Fruit fly (Drosophila melanogaster): ENCODE data around the gene CG14151.

The CG14151 gene

DNA sequence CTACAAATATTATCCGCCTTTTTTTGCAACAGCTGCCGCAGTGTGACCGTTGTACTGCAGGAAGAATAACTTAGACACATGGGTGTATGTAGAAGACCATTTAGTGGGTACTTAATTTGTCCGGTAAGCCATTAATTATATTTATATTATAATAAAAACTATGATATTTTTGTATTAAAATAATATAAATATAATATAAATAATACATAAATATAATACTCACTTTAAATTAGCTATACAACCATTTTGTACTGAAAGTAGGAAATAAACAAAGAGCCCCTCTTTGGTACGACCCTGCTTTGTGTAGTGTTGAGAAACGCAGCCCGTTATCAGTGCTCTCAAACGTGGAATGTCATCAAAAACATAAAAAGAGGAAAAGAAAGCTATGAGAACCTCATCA, 9.5 kb upstream of the CG14151 start, which contains the start of gene Cnep1r2 (continued):
- TF ChIP-seq Stat92E (GFP tag; optimal IDR thresholded peaks at IDR 0.05) = peak in 1 of 3 experiments; percentile 83
- TF ChIP-seq Awh (GFP tag; IDR thresholded peaks at IDR 0.05) = peak; percentile 93
- TF ChIP-seq CG34224 (GFP tag; IDR thresholded peaks at IDR 0.05; ENCODE audit: partially characterized antibody) = no peak
- peak; percentile 93 for TF ChIP-seq Spps (tag; optimal IDR thresholded peaks at IDR 0.05)
- peak; percentile 98 for TF ChIP-seq Abd-B (GFP tag; optimal IDR thresholded peaks at IDR 0.05)
- TF ChIP-seq CG10209 (GFP tag; optimal IDR thresholded peaks at IDR 0.05) = peak; percentile 97
- TF ChIP-seq NfI (GFP tag; optimal IDR thresholded peaks at IDR 0.05) = peak; percentile 97
- TF ChIP-seq ERR (GFP tag; optimal IDR thresholded peaks at IDR 0.05) = no peak
- TF ChIP-seq NC2β (GFP tag; optimal IDR thresholded peaks at IDR 0.05) = peak; percentile 35
- TF ChIP-seq tx (GFP tag; optimal IDR thresholded peaks at IDR 0.05) = peak; percentile 70
- TF ChIP-seq ap (GFP tag; IDR thresholded peaks at IDR 0.05) = peak; percentile 87
- peak; percentile 60 for TF ChIP-seq ab (GFP tag; optimal IDR thresholded peaks at IDR 0.05)
- peak; percentile 34 for TF ChIP-seq Camta (GFP tag; optimal IDR thresholded peaks at IDR 0.05)
- TF ChIP-seq Dip2 (GFP tag; IDR thresholded peaks at IDR 0.05) = no peak
- peak; percentile 72 for TF ChIP-seq CG15011 (GFP tag; optimal IDR thresholded peaks at IDR 0.05)
- no peak for TF ChIP-seq emc (GFP tag; optimal IDR thresholded peaks at IDR 0.05)
- peak; percentile 96 for TF ChIP-seq Mrtf (GFP tag; IDR thresholded peaks at IDR 0.05)
- peak; percentile 97 for TF ChIP-seq Fer2 (tag; optimal IDR thresholded peaks at IDR 0.05)
- TF ChIP-seq Gug (GFP tag; IDR thresholded peaks at IDR 0.05) = peak; percentile 96
- TF ChIP-seq sima (GFP tag; optimal IDR thresholded peaks at IDR 0.05) = no peak
- TF ChIP-seq grau (tag; optimal IDR thresholded peaks at IDR 0.05) = peak; percentile 97
- TF ChIP-seq CG3065 (GFP tag; optimal IDR thresholded peaks at IDR 0.05) = peak; percentile 88
- peak; percentile 64 for TF ChIP-seq slp2 (GFP tag; optimal IDR thresholded peaks at IDR 0.05)
- TF ChIP-seq knrl (GFP tag; IDR thresholded peaks at IDR 0.05; ENCODE audit: partially characterized antibody) = peak; percentile 58; the same call in 2 of the 3 replicates
- TF ChIP-seq sna (GFP tag; IDR thresholded peaks at IDR 0.05; ENCODE audit: partially characterized antibody) = no peak
- TF ChIP-seq Dip3 (GFP tag; optimal IDR thresholded peaks at IDR 0.05) = peak; percentile 80
- TF ChIP-seq Med (GFP tag) = peak; percentile 90
- TF ChIP-seq mld (GFP tag; IDR thresholded peaks at IDR 0.05; ENCODE audit: partially characterized antibody) = no peak
- no peak for TF ChIP-seq pan (optimal IDR thresholded peaks at IDR 0.05)
- TF ChIP-seq pan (GFP tag; optimal IDR thresholded peaks at IDR 0.05 in 1 of 2, IDR thresholded peaks at IDR 0.05 in 1 of 2) = peak in 1 of 2 experiments; percentile 96
- TF ChIP-seq Poxn (GFP tag; IDR thresholded peaks at IDR 0.05) = peak; percentile 79
- TF ChIP-seq CG4617 (GFP tag; optimal IDR thresholded peaks at IDR 0.05; ENCODE audit: borderline replicate concordance) = peak; percentile 94
- peak; percentile 95 for TF ChIP-seq HLH3B (GFP tag; IDR thresholded peaks at IDR 0.05)
- TF ChIP-seq CG8944 (GFP tag; optimal IDR thresholded peaks at IDR 0.05) = peak; percentile 66
- TF ChIP-seq CG3726 (GFP tag; IDR thresholded peaks at IDR 0.05) = peak; percentile 88; the same call in 2 of the 3 replicates
- TF ChIP-seq chm (GFP tag; IDR thresholded peaks at IDR 0.05) = peak; percentile 73
- peak; percentile 98 for TF ChIP-seq CG7839 (tag; optimal IDR thresholded peaks at IDR 0.05)
- no peak for TF ChIP-seq CG31365 (tag; optimal IDR thresholded peaks at IDR 0.05)
- TF ChIP-seq CG3847 (GFP tag; IDR thresholded peaks at IDR 0.05) = peak; percentile 98
- peak; percentile 24 for TF ChIP-seq CG8089 (GFP tag; optimal IDR thresholded peaks at IDR 0.05)
- TF ChIP-seq z (GFP tag; IDR thresholded peaks at IDR 0.05) = no peak
- TF ChIP-seq Asciz (GFP tag; optimal IDR thresholded peaks at IDR 0.05) = peak; percentile 90
- peak; percentile 95 for TF ChIP-seq trem (tag; optimal IDR thresholded peaks at IDR 0.05)
- peak; percentile 84 for TF ChIP-seq gt (GFP tag; IDR thresholded peaks at IDR 0.05)
- peak; percentile 92 for TF ChIP-seq lbe (GFP tag; optimal IDR thresholded peaks at IDR 0.05)
- TF ChIP-seq CG10543 (GFP tag; optimal IDR thresholded peaks at IDR 0.05) = peak; percentile 97
- TF ChIP-seq org-1 (GFP tag; optimal IDR thresholded peaks at IDR 0.05) = peak; percentile 79
- peak; percentile 93 for TF ChIP-seq H15 (GFP tag; IDR thresholded peaks at IDR 0.05)
- TF ChIP-seq CG17612 (GFP tag; IDR thresholded peaks at IDR 0.05) = peak; percentile 82
- TF ChIP-seq wek (GFP tag; optimal IDR thresholded peaks at IDR 0.05) = peak; percentile 8
- TF ChIP-seq CG4730 (GFP tag; IDR thresholded peaks at IDR 0.05) = peak; percentile 91
